Fruit fly (Drosophila melanogaster) whole organism, embryonic: ENCODE results near the gene MAPk-Ak2.

Experiments
- ATbp ChIP-seq: fragments of 200-800 bp; sonication (Bioruptor generic); optimal IDR thresholded peaks from 2 replicates; lab custom pipeline; 2017; ENCODE audit warnings: missing biosample characterization, mild to moderate bottlenecking, missing genetic modification characterization, missing genetic modification reagents
- Abd-B ChIP-seq: fragments of 200-800 bp; sonication (Bioruptor generic); optimal IDR thresholded peaks from 2 replicates; lab custom pipeline; 2018; ENCODE audit warnings: missing biosample characterization, mild to moderate bottlenecking, missing genetic modification characterization, moderate library complexity
- CG10274 ChIP-seq: fragments of 200-800 bp; sonication (Bioruptor generic); optimal IDR thresholded peaks from 3 replicates; lab custom pipeline; 2017; ENCODE audit warnings: missing biosample characterization, mild to moderate bottlenecking, missing genetic modification characterization
- CG10543 ChIP-seq: fragments of 200-800 bp; sonication (Bioruptor generic); optimal IDR thresholded peaks from 3 replicates; lab custom pipeline; 2017; ENCODE audit warnings: missing biosample characterization, mild to moderate bottlenecking, missing genetic modification characterization, moderate library complexity
- CG12942 ChIP-seq: fragments of 200-800 bp; sonication (Bioruptor generic); optimal IDR thresholded peaks from 3 replicates; lab custom pipeline; 2016; ENCODE audit warnings: missing biosample characterization, missing genetic modification characterization
- CG13287 ChIP-seq: fragments of 200-800 bp; sonication (Bioruptor generic); IDR thresholded peaks from 2 replicates; pipeline ENCODE4 v1.3.6; 2022; ENCODE audit warnings: missing biosample characterization, missing genetic modification characterization; ENCODE audit not compliant: partially characterized antibody
- CG14710 ChIP-seq: fragments of 200-800 bp; sonication (Bioruptor generic); optimal IDR thresholded peaks from 3 replicates; lab custom pipeline; 2019; ENCODE audit warnings: missing biosample characterization, mild to moderate bottlenecking, missing genetic modification characterization, moderate library complexity
- CG14860 ChIP-seq: fragments of 200-800 bp; sonication (Bioruptor generic); IDR thresholded peaks from 3 replicates; pipeline ENCODE4 v1.3.6; 2022; ENCODE audit warnings: missing biosample characterization, missing genetic modification characterization; ENCODE audit not compliant: partially characterized antibody
- CG1603 ChIP-seq: fragments of 200-800 bp; sonication (Bioruptor generic); optimal IDR thresholded peaks from 2 replicates; lab custom pipeline; 2019; ENCODE audit warnings: missing biosample characterization, mild to moderate bottlenecking, missing genetic modification characterization, moderate library complexity
- CG31365 ChIP-seq: fragments of 200-800 bp; sonication (Bioruptor generic); optimal IDR thresholded peaks from 2 replicates; lab custom pipeline; 2018; ENCODE audit warnings: missing biosample characterization, mild to moderate bottlenecking, missing genetic modification characterization
- CG3281 ChIP-seq: fragments of 200-800 bp; sonication (Bioruptor generic); optimal IDR thresholded peaks from 3 replicates; lab custom pipeline; 2017; ENCODE audit warnings: missing biosample characterization, mild to moderate bottlenecking, missing genetic modification characterization
- CG3407 ChIP-seq: fragments of 200-800 bp; sonication (Bioruptor generic); optimal IDR thresholded peaks from 2 replicates; lab custom pipeline; 2018; ENCODE audit warnings: missing biosample characterization, mild to moderate bottlenecking, missing genetic modification characterization
- CG3726 ChIP-seq: fragments of 200-800 bp; sonication (Bioruptor generic); IDR thresholded peaks from 3 replicates; pipeline ENCODE4, ENCODE4 v1.3.6; 2022; ENCODE audit warnings: missing biosample characterization, missing genetic modification characterization
- CG4328 ChIP-seq: fragments of 200-800 bp; sonication (Bioruptor generic); optimal IDR thresholded peaks from 3 replicates; lab custom pipeline; 2017; ENCODE audit warnings: missing biosample characterization, missing genetic modification reagents, missing genetic modification characterization
- CG4404 ChIP-seq: fragments of 200-800 bp; sonication (Bioruptor generic); IDR thresholded peaks from 2 replicates; pipeline ENCODE4 v1.3.6; 2022; ENCODE audit warnings: missing biosample characterization, missing genetic modification characterization
- CG4617 ChIP-seq: fragments of 200-800 bp; sonication (Bioruptor generic); optimal IDR thresholded peaks from 3 replicates; lab custom pipeline; 2016; ENCODE audit warnings: missing biosample characterization, missing genetic modification characterization, borderline replicate concordance
- CG6683 ChIP-seq: fragments of 200-800 bp; sonication (Bioruptor generic); optimal IDR thresholded peaks from 2 replicates; lab custom pipeline; 2017; ENCODE audit warnings: missing biosample characterization, mild to moderate bottlenecking, missing genetic modification characterization, missing genetic modification reagents
- CG7271 ChIP-seq: fragments of 200-800 bp; sonication (Bioruptor generic); optimal IDR thresholded peaks from 2 replicates; lab custom pipeline; 2018; ENCODE audit warnings: missing biosample characterization, mild to moderate bottlenecking, missing genetic modification characterization, moderate library complexity
- CG9437 ChIP-seq: fragments of 200-800 bp; sonication (Bioruptor generic); optimal IDR thresholded peaks from 2 replicates; lab custom pipeline; 2018; ENCODE audit warnings: missing biosample characterization, mild to moderate bottlenecking, missing genetic modification characterization
- Deaf1 ChIP-seq: fragments of 200-800 bp; optimal IDR thresholded peaks from 3 replicates; lab custom pipeline; 2019; ENCODE audit warnings: missing biosample characterization, mild to moderate bottlenecking, missing genetic modification characterization, moderate library complexity
- HLH3B ChIP-seq: fragments of 200-800 bp; sonication (Bioruptor generic); IDR thresholded peaks from 2 replicates; pipeline ENCODE4 v1.3.6; 2022; ENCODE audit warnings: missing biosample characterization, missing genetic modification characterization
- HmgZ ChIP-seq: fragments of 200-800 bp; sonication (Bioruptor generic); optimal IDR thresholded peaks from 2 replicates; lab custom pipeline; 2018; ENCODE audit warnings: missing biosample characterization, mild to moderate bottlenecking, missing genetic modification characterization
- Hr51 ChIP-seq, 2 experiments: fragments of 200-800 bp; sonication (Bioruptor generic); optimal IDR thresholded peaks; 2 replicates in 1 of 2; 3 replicates in 1 of 2; lab custom pipeline; 2016 to 2018; ENCODE audit warnings: missing biosample characterization in 2 of 2, missing genetic modification characterization in 2 of 2, mild to moderate bottlenecking in 1 of 2, moderate library complexity in 1 of 2
- Lim3 ChIP-seq: fragments of 200-800 bp; sonication (Bioruptor generic); IDR thresholded peaks from 2 replicates; pipeline ENCODE4 v1.3.6; 2022; ENCODE audit warnings: missing biosample characterization, missing genetic modification characterization
- Lpt ChIP-seq: fragments of >200 bp; optimal IDR thresholded peaks from 2 replicates; lab custom pipeline; 2018; ENCODE audit warnings: missing biosample characterization, missing genetic modification characterization
- MBD-R2 ChIP-seq: fragments of 200-800 bp; sonication (Bioruptor generic); IDR thresholded peaks from 2 replicates; pipeline ENCODE4 v1.3.6; 2022; ENCODE audit warnings: missing biosample characterization, missing genetic modification characterization
- MTF-1 ChIP-seq: fragments of 200-800 bp; sonication (Bioruptor generic); optimal IDR thresholded peaks from 2 replicates; lab custom pipeline; 2018; ENCODE audit warnings: missing biosample characterization, mild to moderate bottlenecking, missing genetic modification characterization, borderline replicate concordance
- Max ChIP-seq: fragments of 200-800 bp; sonication (Bioruptor generic); optimal IDR thresholded peaks from 2 replicates; lab custom pipeline; 2016; ENCODE audit warnings: missing biosample characterization, mild to moderate bottlenecking, missing genetic modification characterization
- Opbp ChIP-seq: fragments of 200-800 bp; sonication (Bioruptor generic); IDR thresholded peaks from 3 replicates; pipeline ENCODE4 v1.3.6; 2022; ENCODE audit warnings: missing biosample characterization, missing genetic modification characterization; ENCODE audit not compliant: partially characterized antibody
- Sin3A ChIP-seq: fragments of >200 bp; optimal IDR thresholded peaks from 2 replicates; lab custom pipeline; 2018
- Sox102F ChIP-seq: fragments of 200-800 bp; sonication (Bioruptor generic); optimal IDR thresholded peaks from 2 replicates; lab custom pipeline; 2018; ENCODE audit warnings: missing biosample characterization, mild to moderate bottlenecking, missing genetic modification characterization, moderate library complexity
- Tbp ChIP-seq: fragments of >200 bp; optimal IDR thresholded peaks from 2 replicates; lab custom pipeline; 2018; ENCODE audit warnings: missing biosample characterization, missing genetic modification characterization
- Usf ChIP-seq: fragments of 200-800 bp; sonication (Bioruptor generic); optimal IDR thresholded peaks from 2 replicates; lab custom pipeline; 2017; ENCODE audit warnings: missing genotype, missing biosample characterization, missing genetic modification characterization
- YL-1 ChIP-seq: fragments of 200-800 bp; sonication (Bioruptor generic); optimal IDR thresholded peaks from 3 replicates; lab custom pipeline; 2017; ENCODE audit warnings: missing biosample characterization, mild to moderate bottlenecking, missing genetic modification characterization
- danr ChIP-seq: fragments of 200-800 bp; sonication (Bioruptor generic); IDR thresholded peaks from 2 replicates; pipeline ENCODE4 v1.3.6; 2022; ENCODE audit warnings: missing biosample characterization, missing genetic modification characterization
- dysf ChIP-seq: fragments of 200-800 bp; sonication (Bioruptor generic); IDR thresholded peaks from 3 replicates; pipeline ENCODE4 v1.3.6; 2022; ENCODE audit warnings: missing biosample characterization, missing genetic modification characterization
- exex ChIP-seq: fragments of 200-800 bp; sonication (Bioruptor generic); optimal IDR thresholded peaks from 4 replicates; lab custom pipeline; 2018; ENCODE audit warnings: missing biosample characterization, mild to moderate bottlenecking, missing genetic modification characterization, moderate library complexity
- ham ChIP-seq: fragments of 200-800 bp; sonication (Bioruptor generic); IDR thresholded peaks from 2 replicates; pipeline ENCODE4 v1.3.6; 2022; ENCODE audit warnings: missing biosample characterization, missing genetic modification characterization
- kay ChIP-seq: fragments of 200-800 bp; sonication (Bioruptor generic); optimal IDR thresholded peaks from 2 replicates; lab custom pipeline; 2016; ENCODE audit warnings: missing biosample characterization, missing genetic modification characterization
- nau ChIP-seq: fragments of 200-800 bp; sonication (Bioruptor generic); optimal IDR thresholded peaks from 3 replicates; lab custom pipeline; 2017; ENCODE audit warnings: missing biosample characterization, mild to moderate bottlenecking, missing genetic modification characterization, missing genetic modification reagents
- pita ChIP-seq: fragments of 200-800 bp; sonication (Bioruptor generic); optimal IDR thresholded peaks from 2 replicates; lab custom pipeline; 2017; ENCODE audit warnings: missing biosample characterization, mild to moderate bottlenecking, missing genetic modification characterization
- salm ChIP-seq: fragments of 200-800 bp; sonication (Bioruptor generic); optimal IDR thresholded peaks from 2 replicates; lab custom pipeline; 2018; ENCODE audit warnings: missing biosample characterization, mild to moderate bottlenecking, missing genetic modification characterization
- slbo ChIP-seq: fragments of 200-800 bp; sonication (Bioruptor generic); IDR thresholded peaks from 2 replicates; pipeline ENCODE4 v1.3.6; 2022; ENCODE audit warnings: missing biosample characterization, missing genetic modification characterization
- sr ChIP-seq: fragments of 200-800 bp; sonication (Bioruptor generic); IDR thresholded peaks from 3 replicates; pipeline ENCODE4 v1.3.6; 2022; ENCODE audit warnings: missing biosample characterization, missing genetic modification characterization
- ssp ChIP-seq: fragments of 200-800 bp; sonication (Bioruptor generic); IDR thresholded peaks from 2 replicates; pipeline ENCODE4 v1.3.6; 2022; ENCODE audit warnings: missing biosample characterization, missing genetic modification characterization
- stc ChIP-seq: fragments of 200-800 bp; sonication (Bioruptor generic); IDR thresholded peaks from 2 replicates; pipeline ENCODE4 v1.3.6; 2022; ENCODE audit warnings: missing biosample characterization, missing genetic modification characterization
- tx ChIP-seq: fragments of 200-800 bp; sonication (Bioruptor generic); optimal IDR thresholded peaks from 2 replicates; lab custom pipeline; 2016; ENCODE audit warnings: missing biosample characterization, missing genetic modification characterization
- vnd ChIP-seq: fragments of 200-800 bp; sonication (Bioruptor generic); IDR thresholded peaks from 3 replicates; pipeline ENCODE4 v1.3.6; 2022; ENCODE audit warnings: missing biosample characterization, missing genetic modification characterization; ENCODE audit not compliant: partially characterized antibody
- wek ChIP-seq: fragments of 200-800 bp; sonication (Bioruptor generic); optimal IDR thresholded peaks from 3 replicates; lab custom pipeline; 2018; ENCODE audit warnings: missing biosample characterization, mild to moderate bottlenecking, missing genetic modification characterization, moderate library complexity
- zf30C ChIP-seq: fragments of 200-800 bp; sonication (Bioruptor generic); optimal IDR thresholded peaks from 3 replicates; lab custom pipeline; 2018; ENCODE audit warnings: missing biosample characterization, mild to moderate bottlenecking, missing genetic modification characterization

Gene MAPk-Ak2

DNA sequence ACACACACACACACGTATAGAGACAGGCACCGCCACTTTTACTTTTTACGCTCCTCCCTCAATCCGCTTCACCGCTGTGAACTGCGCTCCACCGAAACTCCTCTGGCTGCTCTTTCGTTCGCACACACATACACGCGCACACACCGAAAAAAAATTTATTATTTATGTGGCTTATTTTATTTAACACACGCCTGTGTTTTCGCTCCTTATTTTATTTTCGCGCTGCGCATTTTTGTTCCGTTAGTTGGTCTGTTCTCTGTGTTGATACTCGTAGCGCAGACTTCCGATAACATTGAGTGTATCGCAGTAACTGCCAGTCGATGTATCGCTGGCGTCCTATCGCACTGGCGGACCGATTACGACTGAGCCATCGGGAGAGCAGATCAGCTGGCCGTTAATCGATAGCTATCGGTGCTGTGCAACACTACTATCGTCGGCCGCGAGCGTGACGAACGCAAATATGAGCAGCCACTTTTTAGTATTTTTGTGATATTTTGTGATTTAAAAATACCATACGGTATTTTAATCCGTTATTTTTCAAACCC, 26.3 kb downstream of the MAPk-Ak2 start, which contains the start of gene Snx27 (continued):
- no peak for TF ChIP-seq CG6683 (GFP tag; lab: Kevin White, UChicago)
- TF ChIP-seq HmgZ: peak; percentile 82
- peak; percentile 17 for TF ChIP-seq salm (tag; lab: Kevin White, UChicago)
- no peak for TF ChIP-seq danr (GFP tag; lab: Robert Waterston, UW)
- no peak for TF ChIP-seq CG3281 (GFP tag; lab: Kevin White, UChicago)
- TF ChIP-seq CG14710: peak; percentile 66
- no peak for TF ChIP-seq ham (GFP tag; lab: Robert Waterston, UW)
- TF ChIP-seq Lpt (GFP tag; lab: Kevin White, UChicago): no peak
- no peak for TF ChIP-seq CG12942 (GFP tag; lab: Kevin White, UChicago)
- TF ChIP-seq CG10274 (GFP tag; lab: Kevin White, UChicago): no peak
- peak; percentile 60; the same call in 2 of the 3 replicates for TF ChIP-seq dysf
- TF ChIP-seq CG3407 (GFP tag; lab: Kevin White, UChicago): no peak
- 0 out of 3 replicates have a peak, but pooled peaks have one; percentile 32 for TF ChIP-seq sr (GFP tag; lab: Robert Waterston, UW)
- TF ChIP-seq tx (GFP tag; lab: Kevin White, UChicago): peak; percentile 6
- no peak for TF ChIP-seq CG4328
- TF ChIP-seq Opbp (GFP tag; lab: Robert Waterston, UW): peak; percentile 99
- peak; percentile 20; the same call in 1 of the 2 replicates for TF ChIP-seq CG4404 (GFP tag; lab: Robert Waterston, UW)
- TF ChIP-seq CG3726 (GFP tag; lab: Robert Waterston, UW): no peak
- no peak for TF ChIP-seq Usf (GFP tag; lab: Kevin White, UChicago)
- TF ChIP-seq vnd: peak; percentile 99
- TF ChIP-seq exex (tag; lab: Kevin White, UChicago): no peak
- TF ChIP-seq zf30C (GFP tag; lab: Kevin White, UChicago): no peak
- peak; percentile 21 for TF ChIP-seq CG7271 (tag; lab: Kevin White, UChicago)
- TF ChIP-seq Lim3: no peak
- TF ChIP-seq Sin3A (lab: Kevin White, UChicago): peak; percentile 76
- TF ChIP-seq YL-1 (GFP tag; lab: Kevin White, UChicago): peak; percentile 49
- TF ChIP-seq Max (GFP tag; lab: Kevin White, UChicago): no peak
- TF ChIP-seq slbo (GFP tag; lab: Robert Waterston, UW): peak; percentile 80
- TF ChIP-seq CG31365 (tag; lab: Kevin White, UChicago): no peak
- no peak for TF ChIP-seq CG10543 (GFP tag; lab: Kevin White, UChicago)
- TF ChIP-seq Deaf1 (tag; lab: Kevin White, UChicago): no peak
- peak; percentile 100 for TF ChIP-seq CG13287 (GFP tag; lab: Robert Waterston, UW)
- no peak for TF ChIP-seq Tbp (GFP tag; lab: Kevin White, UChicago)
- no peak for TF ChIP-seq MTF-1
- no peak for TF ChIP-seq pita
- peak; percentile 38 for TF ChIP-seq wek (GFP tag; lab: Kevin White, UChicago)
- peak; percentile 47 for TF ChIP-seq MBD-R2 (GFP tag; lab: Robert Waterston, UW)
- peak; percentile 45 for TF ChIP-seq CG4617 (GFP tag; lab: Kevin White, UChicago)
- TF ChIP-seq stc (GFP tag; lab: Robert Waterston, UW): no peak
- TF ChIP-seq CG1603 (tag; lab: Kevin White, UChicago): peak; percentile 94
- no peak for TF ChIP-seq kay (GFP tag; lab: Kevin White, UChicago)
- TF ChIP-seq nau (GFP tag; lab: Kevin White, UChicago): no peak
- TF ChIP-seq CG9437 (GFP tag; lab: Kevin White, UChicago): no peak
- peak; percentile 99 for TF ChIP-seq CG14860 (GFP tag; lab: Robert Waterston, UW)
- TF ChIP-seq ATbp (GFP tag; lab: Kevin White, UChicago): no peak
- TF ChIP-seq Sox102F: peak; percentile 10
- peak; percentile 34; the same call in 1 of the 2 replicates for TF ChIP-seq HLH3B (GFP tag; lab: Robert Waterston, UW)
- no peak for TF ChIP-seq Abd-B
- peak in 1 of 2 experiments; percentile 50 for TF ChIP-seq Hr51 (GFP tag; optimal IDR thresholded peaks at IDR 0.05; lab: Kevin White, UChicago)
- peak; percentile 57 for TF ChIP-seq ssp (GFP tag; lab: Robert Waterston, UW)
